Fruit fly (Drosophila melanogaster) whole organism, embryonic: Measurements from ENCODE around the gene CG17637.

Source experiments
- CG10274 ChIP-seq: fragments of 200-800 bp; sonication (Bioruptor generic); optimal IDR thresholded peaks from 3 replicates; lab custom pipeline; 2017; ENCODE audit warnings: missing biosample characterization, mild to moderate bottlenecking, missing genetic modification characterization
- CG10654 ChIP-seq: fragments of 200-800 bp; sonication (Bioruptor generic); optimal IDR thresholded peaks from 2 replicates; lab custom pipeline; 2016; ENCODE audit warnings: missing biosample characterization, missing genetic modification characterization
- CG11560 ChIP-seq: fragments of 200-800 bp; sonication (Bioruptor generic); IDR thresholded peaks from 3 replicates; pipeline ENCODE4 v1.3.6; 2022; ENCODE audit warnings: missing biosample characterization, missing genetic modification characterization
- CG1603 ChIP-seq: fragments of 200-800 bp; sonication (Bioruptor generic); optimal IDR thresholded peaks from 2 replicates; lab custom pipeline; 2019; ENCODE audit warnings: missing biosample characterization, mild to moderate bottlenecking, missing genetic modification characterization, moderate library complexity
- CG17328 ChIP-seq: fragments of 200-800 bp; sonication (Bioruptor generic); IDR thresholded peaks from 2 replicates; pipeline ENCODE4 v1.3.6; 2022; ENCODE audit warnings: missing biosample characterization, missing genetic modification characterization
- CG17802 ChIP-seq: fragments of 200-800 bp; sonication (Bioruptor generic); optimal IDR thresholded peaks from 2 replicates; lab custom pipeline; 2018; ENCODE audit warnings: missing biosample characterization, mild to moderate bottlenecking, missing genetic modification characterization, moderate library complexity
- CG1832 ChIP-seq: fragments of 200-800 bp; sonication (Bioruptor generic); optimal IDR thresholded peaks from 2 replicates; lab custom pipeline; 2017; ENCODE audit warnings: missing biosample characterization, mild to moderate bottlenecking, missing genetic modification characterization, inconsistent platforms
- CG3407 ChIP-seq: fragments of 200-800 bp; sonication (Bioruptor generic); optimal IDR thresholded peaks from 2 replicates; lab custom pipeline; 2018; ENCODE audit warnings: missing biosample characterization, mild to moderate bottlenecking, missing genetic modification characterization
- CG3726 ChIP-seq: fragments of 200-800 bp; sonication (Bioruptor generic); IDR thresholded peaks from 3 replicates; pipeline ENCODE4, ENCODE4 v1.3.6; 2022; ENCODE audit warnings: missing biosample characterization, missing genetic modification characterization
- CG3995 ChIP-seq: fragments of 200-800 bp; sonication (Bioruptor generic); optimal IDR thresholded peaks from 3 replicates; lab custom pipeline; 2016; ENCODE audit warnings: missing biosample characterization, missing genetic modification characterization
- CG6254 ChIP-seq: fragments of 200-800 bp; sonication (Bioruptor generic); optimal IDR thresholded peaks from 3 replicates; lab custom pipeline; 2017; ENCODE audit warnings: mild to moderate bottlenecking, missing biosample characterization, missing genetic modification reagents, missing genetic modification characterization
- CG6765 ChIP-seq: fragments of 200-800 bp; sonication (Bioruptor generic); optimal IDR thresholded peaks from 3 replicates; lab custom pipeline; 2017; ENCODE audit warnings: missing biosample characterization, mild to moderate bottlenecking, missing genetic modification characterization
- CG6791 ChIP-seq: fragments of 200-800 bp; sonication (Bioruptor generic); IDR thresholded peaks from 3 replicates; pipeline ENCODE4 v1.3.6; 2022; ENCODE audit warnings: missing biosample characterization, missing genetic modification characterization; ENCODE audit not compliant: partially characterized antibody
- CG7271 ChIP-seq: fragments of 200-800 bp; sonication (Bioruptor generic); optimal IDR thresholded peaks from 2 replicates; lab custom pipeline; 2018; ENCODE audit warnings: missing biosample characterization, mild to moderate bottlenecking, missing genetic modification characterization, moderate library complexity
- CG7786 ChIP-seq: fragments of 200-800 bp; sonication (Bioruptor generic); optimal IDR thresholded peaks from 2 replicates; lab custom pipeline; 2016; ENCODE audit warnings: missing biosample characterization, missing genetic modification characterization
- CG8924 ChIP-seq: fragments of 200-800 bp; optimal IDR thresholded peaks from 3 replicates; lab custom pipeline; 2019; ENCODE audit warnings: missing biosample characterization, mild to moderate bottlenecking, missing genetic modification characterization, moderate library complexity
- CG9437 ChIP-seq: fragments of 200-800 bp; sonication (Bioruptor generic); optimal IDR thresholded peaks from 2 replicates; lab custom pipeline; 2018; ENCODE audit warnings: missing biosample characterization, mild to moderate bottlenecking, missing genetic modification characterization
- E2f2 ChIP-seq: fragments of 200-800 bp; sonication (Bioruptor generic); IDR thresholded peaks from 2 replicates; pipeline ENCODE4 v1.3.6; 2022; ENCODE audit warnings: missing biosample characterization, missing genetic modification characterization
- ERR ChIP-seq: fragments of 200-800 bp; sonication (Bioruptor generic); optimal IDR thresholded peaks from 2 replicates; lab custom pipeline; 2016; ENCODE audit warnings: missing biosample characterization, missing genetic modification characterization
- Ets65A ChIP-seq: fragments of 200-800 bp; sonication (Bioruptor generic); peaks from one replicate; lab custom pipeline; 2016; ENCODE audit warnings: missing biosample characterization, missing genetic modification characterization
- Gsc ChIP-seq: fragments of 200-800 bp; sonication (Bioruptor generic); IDR thresholded peaks from 2 replicates; pipeline ENCODE4 v1.3.6; 2022; ENCODE audit warnings: missing biosample characterization, missing genetic modification characterization
- H2.0 ChIP-seq: fragments of 200-800 bp; sonication (Bioruptor generic); IDR thresholded peaks from 2 replicates; pipeline ENCODE4 v1.3.6; 2022; ENCODE audit warnings: missing biosample characterization, missing genetic modification characterization
- HLH54F ChIP-seq: fragments of 200-800 bp; sonication (Bioruptor generic); optimal IDR thresholded peaks from 3 replicates; lab custom pipeline; 2016; ENCODE audit warnings: missing biosample characterization, missing genetic modification characterization
- HLHmδ ChIP-seq: fragments of 200-800 bp; sonication (Bioruptor generic); optimal IDR thresholded peaks from 2 replicates; lab custom pipeline; 2018; ENCODE audit warnings: missing biosample characterization, mild to moderate bottlenecking, missing genetic modification characterization, moderate library complexity
- HmgZ ChIP-seq: fragments of 200-800 bp; sonication (Bioruptor generic); optimal IDR thresholded peaks from 2 replicates; lab custom pipeline; 2018; ENCODE audit warnings: missing biosample characterization, mild to moderate bottlenecking, missing genetic modification characterization
- Hmr ChIP-seq: fragments of 200-800 bp; sonication (Bioruptor generic); optimal IDR thresholded peaks from 3 replicates; lab custom pipeline; 2017; ENCODE audit warnings: mild to moderate bottlenecking, missing biosample characterization, missing genetic modification reagents, missing genetic modification characterization
- Hr39 ChIP-seq: fragments of >200 bp; optimal IDR thresholded peaks from 2 replicates; lab custom pipeline; 2017
- Kr ChIP-seq: fragments of 200-800 bp; sonication (Bioruptor generic); optimal IDR thresholded peaks from 2 replicates; lab custom pipeline; 2017; ENCODE audit warnings: missing biosample characterization, mild to moderate bottlenecking, missing genetic modification characterization
- Lim3 ChIP-seq: fragments of 200-800 bp; sonication (Bioruptor generic); IDR thresholded peaks from 2 replicates; pipeline ENCODE4 v1.3.6; 2022; ENCODE audit warnings: missing biosample characterization, missing genetic modification characterization
- Mad ChIP-seq: fragments of 200-800 bp; sonication (Bioruptor generic); optimal IDR thresholded peaks from 2 replicates; lab custom pipeline; 2016; ENCODE audit warnings: missing biosample characterization, missing genetic modification characterization
- Mes4 ChIP-seq: fragments of 200-800 bp; sonication (Bioruptor generic); optimal IDR thresholded peaks from 2 replicates; lab custom pipeline; 2016; ENCODE audit warnings: missing biosample characterization, missing genetic modification characterization
- Nf-YA ChIP-seq: fragments of 200-800 bp; sonication (Bioruptor generic); IDR thresholded peaks from 2 replicates; pipeline ENCODE4 v1.3.6; 2022; ENCODE audit warnings: missing biosample characterization, missing genetic modification characterization
- Scr ChIP-seq: fragments of 200-800 bp; sonication (Bioruptor generic); IDR thresholded peaks from 2 replicates; pipeline ENCODE4 v1.3.6; 2022; ENCODE audit warnings: missing biosample characterization, missing genetic modification characterization; ENCODE audit not compliant: partially characterized antibody
- Sry-β ChIP-seq: fragments of 200-800 bp; sonication (Bioruptor generic); optimal IDR thresholded peaks from 2 replicates; lab custom pipeline; 2018; ENCODE audit warnings: missing biosample characterization, mild to moderate bottlenecking, missing genetic modification characterization, moderate library complexity
- bowl ChIP-seq: fragments of 200-800 bp; sonication (Bioruptor generic); IDR thresholded peaks from 2 replicates; pipeline ENCODE4 v1.3.6; 2022; ENCODE audit warnings: missing biosample characterization, missing genetic modification characterization
- btn ChIP-seq: fragments of 200-800 bp; sonication (Bioruptor generic); optimal IDR thresholded peaks from 2 replicates; lab custom pipeline; 2016; ENCODE audit warnings: missing biosample characterization, missing genetic modification characterization
- en ChIP-seq: fragments of 200-800 bp; sonication (Bioruptor generic); optimal IDR thresholded peaks from 2 replicates; lab custom pipeline; 2016; ENCODE audit warnings: missing biosample characterization, missing genetic modification characterization
- esg ChIP-seq: fragments of 200-800 bp; sonication (Bioruptor generic); conservative IDR thresholded peaks from 2 replicates; pipeline ENCODE4 v1.3.6; 2022; ENCODE audit warnings: missing biosample characterization, missing genetic modification characterization
- fd3F ChIP-seq: fragments of 200-800 bp; sonication (Bioruptor generic); optimal IDR thresholded peaks from 2 replicates; lab custom pipeline; 2018; ENCODE audit warnings: missing biosample characterization, mild to moderate bottlenecking, missing genetic modification characterization, moderate library complexity
- ham ChIP-seq: fragments of 200-800 bp; sonication (Bioruptor generic); IDR thresholded peaks from 2 replicates; pipeline ENCODE4 v1.3.6; 2022; ENCODE audit warnings: missing biosample characterization, missing genetic modification characterization
- kay ChIP-seq: fragments of 200-800 bp; sonication (Bioruptor generic); optimal IDR thresholded peaks from 2 replicates; lab custom pipeline; 2016; ENCODE audit warnings: missing biosample characterization, missing genetic modification characterization
- pan ChIP-seq, 4 experiments: fragments of >200 bp in 3 of 4; fragments of 200-800 bp in 1 of 4; sonication (Bioruptor generic) in 1 of 4; optimal IDR thresholded peaks in 3 of 4; IDR thresholded peaks in 1 of 4; 2 replicates each; pipeline versions ENCODE4 v1.3.6 to Lab custom; 2017 to 2022; ENCODE audit warnings: missing biosample characterization in 2 of 4, missing genetic modification characterization in 2 of 4, mixed read lengths in 1 of 4
- pfk ChIP-seq: fragments of 200-800 bp; sonication (Bioruptor generic); optimal IDR thresholded peaks from 2 replicates; lab custom pipeline; 2018; ENCODE audit warnings: missing biosample characterization, mild to moderate bottlenecking, missing genetic modification characterization, moderate library complexity
- pum ChIP-seq: fragments of 200-800 bp; sonication (Bioruptor generic); optimal IDR thresholded peaks from 2 replicates; lab custom pipeline; 2016; ENCODE audit warnings: missing biosample characterization, missing genetic modification characterization
- pzg ChIP-seq: fragments of 200-800 bp; sonication (Bioruptor generic); optimal IDR thresholded peaks from 3 replicates; lab custom pipeline; 2018; ENCODE audit warnings: missing biosample characterization, mild to moderate bottlenecking, missing genetic modification characterization, moderate library complexity
- shn ChIP-seq: fragments of 200-800 bp; sonication (Bioruptor generic); optimal IDR thresholded peaks from 3 replicates; lab custom pipeline; 2016; ENCODE audit warnings: missing biosample characterization, missing genetic modification characterization
- stwl ChIP-seq: fragments of 200-800 bp; sonication (Bioruptor generic); optimal IDR thresholded peaks from 3 replicates; lab custom pipeline; 2018; ENCODE audit warnings: missing biosample characterization, mild to moderate bottlenecking, missing genetic modification characterization, moderate library complexity
- trem ChIP-seq: fragments of 200-800 bp; optimal IDR thresholded peaks from 3 replicates; lab custom pipeline; 2019; ENCODE audit warnings: missing biosample characterization, mild to moderate bottlenecking, missing genetic modification characterization, moderate library complexity
- usp ChIP-seq: fragments of >200 bp; optimal IDR thresholded peaks from 2 replicates; lab custom pipeline; 2017; ENCODE audit warnings: missing biosample characterization, missing genetic modification characterization
- yki ChIP-seq: fragments of >200 bp; optimal IDR thresholded peaks from 3 replicates; lab custom pipeline; 2018

CG17637 gene

dm6 chr3L:20509121-20509934 is 5.3 kb downstream of the CG17637 start (continued):
- peak; percentile 55 for TF ChIP-seq CG3407 (GFP tag; lab: Kevin White, UChicago)
- no peak for TF ChIP-seq CG6791 (GFP tag; lab: Robert Waterston, UW)
- TF ChIP-seq pzg (GFP tag; lab: Kevin White, UChicago): no peak
- no peak for TF ChIP-seq HLHmδ (GFP tag; lab: Kevin White, UChicago)
- no peak for TF ChIP-seq usp (GFP tag; lab: Kevin White, UChicago)
- peak; percentile 37; the same call in 1 of the 2 replicates for TF ChIP-seq esg (GFP tag; lab: Robert Waterston, UW)
- peak; percentile 69 for TF ChIP-seq CG7786 (GFP tag; lab: Kevin White, UChicago)
- TF ChIP-seq H2.0: no peak
- no peak for TF ChIP-seq stwl (tag; lab: Kevin White, UChicago)
- TF ChIP-seq CG7271 (tag; lab: Kevin White, UChicago): no peak
- peak; percentile 65 for TF ChIP-seq CG6254
- no peak for TF ChIP-seq kay (GFP tag; lab: Kevin White, UChicago)
- TF ChIP-seq CG1603 (tag; lab: Kevin White, UChicago): no peak
- peak; percentile 68 for TF ChIP-seq HLH54F (GFP tag; lab: Kevin White, UChicago)
- no peak for TF ChIP-seq CG17802 (tag; lab: Kevin White, UChicago)
- TF ChIP-seq bowl (GFP tag; lab: Robert Waterston, UW): no peak
- no peak for TF ChIP-seq yki
- TF ChIP-seq Lim3 (GFP tag; lab: Robert Waterston, UW): no peak
- peak; percentile 56 for TF ChIP-seq Mad (GFP tag; lab: Kevin White, UChicago)
- TF ChIP-seq Hmr (GFP tag; lab: Kevin White, UChicago): peak; percentile 88
- TF ChIP-seq Ets65A (GFP tag; lab: Kevin White, UChicago): peak; percentile 60
- peak; percentile 88 for TF ChIP-seq CG9437 (GFP tag; lab: Kevin White, UChicago)
- no peak for TF ChIP-seq CG3726 (GFP tag; lab: Robert Waterston, UW)
- TF ChIP-seq fd3F (GFP tag; lab: Kevin White, UChicago): peak; percentile 68
- no peak for TF ChIP-seq Gsc (GFP tag; lab: Robert Waterston, UW)
- TF ChIP-seq trem (tag; lab: Kevin White, UChicago): peak; percentile 58
- TF ChIP-seq CG10654 (GFP tag; lab: Kevin White, UChicago): peak; percentile 40
- peak; percentile 74 for TF ChIP-seq shn
- TF ChIP-seq Kr (GFP tag; lab: Kevin White, UChicago): no peak
- peak; percentile 47 for TF ChIP-seq en
- TF ChIP-seq CG1832 (GFP tag; lab: Kevin White, UChicago): no peak
- peak; percentile 32 for TF ChIP-seq E2f2 (GFP tag; lab: Robert Waterston, UW)
- TF ChIP-seq ERR (GFP tag; lab: Kevin White, UChicago): peak; percentile 52
- peak; percentile 45 for TF ChIP-seq Mes4 (GFP tag; lab: Kevin White, UChicago)
- TF ChIP-seq ham (GFP tag; lab: Robert Waterston, UW): no peak
- TF ChIP-seq Scr (GFP tag; lab: Robert Waterston, UW): no peak
- TF ChIP-seq Sry-β (GFP tag; lab: Kevin White, UChicago): no peak
- peak; percentile 41 for TF ChIP-seq CG3995
- TF ChIP-seq pan (optimal IDR thresholded peaks at IDR 0.05; lab: Kevin White, UChicago): no peak
- peak in 1 of 2 experiments; percentile 11 for TF ChIP-seq pan (GFP tag; optimal IDR thresholded peaks at IDR 0.05 in 1 of 2, IDR thresholded peaks at IDR 0.05 in 1 of 2)
- TF ChIP-seq pum (GFP tag; lab: Kevin White, UChicago): peak; percentile 62
- no peak for TF ChIP-seq Hr39 (lab: Kevin White, UChicago)
- no peak for TF ChIP-seq pfk
- TF ChIP-seq CG11560 (tag; lab: Robert Waterston, UW): no peak
- peak; percentile 27 for TF ChIP-seq btn (GFP tag; lab: Kevin White, UChicago)
- TF ChIP-seq CG10274: peak; percentile 60
- TF ChIP-seq Nf-YA: no peak
- peak; percentile 25; the same call in 1 of the 2 replicates for TF ChIP-seq CG17328 (GFP tag; lab: Robert Waterston, UW)
- TF ChIP-seq CG8924 (tag; lab: Kevin White, UChicago): peak; percentile 90
- TF ChIP-seq HmgZ (tag; lab: Kevin White, UChicago): peak; percentile 64
- TF ChIP-seq CG6765 (GFP tag; lab: Kevin White, UChicago): peak; percentile 80
